Worm (Caenorhabditis elegans) whole organism, L4 larva: Measurements from ENCODE around the gene Y97E10AR.8.
A peak's percentile ranks its signal among the peaks of the same experiment; 100 is the strongest.

Source experiments
- D1046.2 ChIP-seq: fragments of 200-800 bp; sonication (Bioruptor generic); IDR thresholded peaks from 2 replicates; pipeline ENCODE4 v1.3.6; 2022; ENCODE audit warnings: missing genetic modification characterization, missing compliant biosample characterization
- F10B5.3 ChIP-seq: sonication (generic microtip); optimal IDR thresholded peaks from 2 replicates; lab custom pipeline; 2016; ENCODE audit warnings: mild to moderate bottlenecking, missing genetic modification characterization, missing compliant biosample characterization
- F26F4.8 ChIP-seq: fragments of 200-800 bp; sonication (Bioruptor generic); conservative IDR thresholded peaks from 2 replicates; pipeline ENCODE4 v1.3.6; 2022; ENCODE audit warnings: missing genetic modification characterization, missing compliant biosample characterization
- F44E2.7 ChIP-seq: fragments of 200-800 bp; sonication (Bioruptor generic); IDR thresholded peaks from 2 replicates; pipeline ENCODE4 v2.1.2; 2022; ENCODE audit warnings: missing genetic modification characterization, missing compliant biosample characterization
- Y5F2A.4 ChIP-seq: fragments of 200-800 bp; sonication (Bioruptor generic); optimal IDR thresholded peaks from 2 replicates; lab custom pipeline; 2018; ENCODE audit warnings: mild to moderate bottlenecking, missing genetic modification characterization, missing compliant biosample characterization
- ZK546.5 ChIP-seq, 2 experiments: sonication (generic microtip); optimal IDR thresholded peaks; 2 replicates each; lab custom pipeline; 2017; ENCODE audit warnings: missing biosample characterization in 2 of 2, missing genetic modification characterization in 2 of 2
- aha-1 ChIP-seq: fragments of 150-350 bp; peaks from one replicate; lab custom pipeline; 2014; ENCODE audit warnings: missing biosample characterization, missing genetic modification characterization
- ceh-28 ChIP-seq: fragments of 150-350 bp; optimal IDR thresholded peaks from 2 replicates; lab custom pipeline; 2014; ENCODE audit warnings: missing biosample characterization, missing genetic modification reagents, missing genetic modification characterization
- ceh-32 ChIP-seq: sonication (generic microtip); optimal IDR thresholded peaks from 2 replicates; lab custom pipeline; 2016; ENCODE audit warnings: mild to moderate bottlenecking, missing genetic modification characterization, missing compliant biosample characterization; ENCODE audit not compliant: poor library complexity
- ces-1 ChIP-seq: fragments of 150-350 bp; sonication (generic microtip); optimal IDR thresholded peaks from 4 replicates; lab custom pipeline; 2014; ENCODE audit warnings: missing biosample characterization, missing genetic modification reagents, missing genetic modification characterization
- daf-16 ChIP-seq, 3 experiments: sonication (generic microtip); optimal IDR thresholded peaks; 2 replicates each; lab custom pipeline; 2016 to 2017; ENCODE audit warnings: missing genetic modification characterization in 3 of 3, missing genetic modification reagents in 3 of 3, mild to moderate bottlenecking in 2 of 3, missing compliant biosample characterization in 2 of 3, missing biosample characterization in 1 of 3, moderate library complexity in 1 of 3
- daf-19 ChIP-seq: fragments of 200-800 bp; sonication (Bioruptor generic); conservative IDR thresholded peaks from 2 replicates; pipeline ENCODE4 v1.3.6; 2022; ENCODE audit warnings: missing genetic modification characterization, missing compliant biosample characterization
- dmd-6 ChIP-seq: fragments of 200-800 bp; sonication (Bioruptor generic); IDR thresholded peaks from 2 replicates; pipeline ENCODE4 v1.3.6; 2022; ENCODE audit warnings: missing genetic modification reagents, missing genetic modification characterization, missing compliant biosample characterization
- egl-27 ChIP-seq: sonication (generic microtip); optimal IDR thresholded peaks from 3 replicates; lab custom pipeline; 2017; ENCODE audit warnings: missing biosample characterization, missing genetic modification reagents, missing genetic modification characterization
- egl-43 ChIP-seq: fragments of 200-800 bp; sonication (Bioruptor generic); IDR thresholded peaks from 2 replicates; pipeline ENCODE4 v1.3.6; 2022; ENCODE audit warnings: missing genetic modification reagents, missing genetic modification characterization, missing compliant biosample characterization
- fkh-10 ChIP-seq: fragments of 150-350 bp; optimal IDR thresholded peaks from 2 replicates; lab custom pipeline; 2014; ENCODE audit warnings: missing biosample characterization, missing genetic modification reagents, missing genetic modification characterization
- fos-1 ChIP-seq: fragments of 150-350 bp; optimal IDR thresholded peaks from 2 replicates; lab custom pipeline; 2014; ENCODE audit warnings: missing biosample characterization, missing genetic modification characterization
- gei-8 ChIP-seq: fragments of 200-800 bp; sonication (Bioruptor generic); optimal IDR thresholded peaks from 2 replicates; lab custom pipeline; 2018; ENCODE audit warnings: mild to moderate bottlenecking, missing genetic modification characterization, missing compliant biosample characterization
- hif-1 ChIP-seq, 2 experiments: sonication (generic microtip); optimal IDR thresholded peaks; 2 replicates each; lab custom pipeline; 2016 to 2017; ENCODE audit warnings: missing compliant biosample characterization in 2 of 2, missing genetic modification characterization in 2 of 2, missing genetic modification reagents in 2 of 2, missing genotype in 2 of 2, mild to moderate bottlenecking in 1 of 2
- hlh-11 ChIP-seq: fragments of 200-800 bp; sonication (Bioruptor generic); optimal IDR thresholded peaks from 2 replicates; lab custom pipeline; 2018; ENCODE audit warnings: mild to moderate bottlenecking, missing genetic modification characterization, missing compliant biosample characterization
- hmg-1.1 ChIP-seq: fragments of 200-800 bp; sonication (Bioruptor generic); IDR thresholded peaks from 2 replicates; pipeline ENCODE4 v1.3.6; 2022; ENCODE audit warnings: missing genetic modification reagents, missing genetic modification characterization, missing compliant biosample characterization
- lin-38 ChIP-seq: fragments of 200-800 bp; sonication (Bioruptor generic); IDR thresholded peaks from 2 replicates; pipeline ENCODE4 v1.3.6; 2022; ENCODE audit warnings: missing genetic modification reagents, missing genetic modification characterization, missing compliant biosample characterization
- lsy-2 ChIP-seq, 2 experiments: fragments of 150-350 bp in 1 of 2; sonication (generic microtip) in 1 of 2; optimal IDR thresholded peaks; 2 replicates each; lab custom pipeline; 2014 to 2017; ENCODE audit warnings: missing biosample characterization in 2 of 2, missing genetic modification characterization in 2 of 2
- madf-9 ChIP-seq: fragments of 200-800 bp; sonication (Bioruptor generic); conservative IDR thresholded peaks from 2 replicates; pipeline ENCODE4 v1.3.6; 2022; ENCODE audit warnings: missing genetic modification reagents, missing genetic modification characterization, missing compliant biosample characterization
- mdl-1 ChIP-seq, 2 experiments: fragments of 150-350 bp in 1 of 2; sonication (generic microtip) in 1 of 2; optimal IDR thresholded peaks; 2 replicates each; lab custom pipeline; 2014 to 2017; ENCODE audit warnings: missing biosample characterization in 2 of 2, missing genetic modification characterization in 2 of 2
- mdt-29 ChIP-seq: fragments of 200-800 bp; sonication (Bioruptor generic); IDR thresholded peaks from 2 replicates; pipeline ENCODE4 v1.3.6; 2022; ENCODE audit warnings: missing genetic modification reagents, missing genetic modification characterization, missing compliant biosample characterization
- mep-1 ChIP-seq: fragments of 150-350 bp; sonication (generic microtip); optimal IDR thresholded peaks from 3 replicates; lab custom pipeline; 2014; ENCODE audit warnings: missing biosample characterization, missing genetic modification characterization
- mxl-3 ChIP-seq: fragments of 200-800 bp; sonication (Bioruptor generic); optimal IDR thresholded peaks from 2 replicates; lab custom pipeline; 2018; ENCODE audit warnings: mild to moderate bottlenecking, missing genetic modification characterization, missing compliant biosample characterization
- nhr-10 ChIP-seq: fragments of 150-350 bp; optimal IDR thresholded peaks from 2 replicates; lab custom pipeline; 2014; ENCODE audit warnings: missing biosample characterization, missing genetic modification characterization
- nhr-41 ChIP-seq: fragments of 200-800 bp; sonication (Bioruptor generic); IDR thresholded peaks from 2 replicates; pipeline ENCODE4 v1.3.6; 2022; ENCODE audit warnings: missing genetic modification reagents, missing genetic modification characterization, missing compliant biosample characterization
- nhr-42 ChIP-seq: fragments of 200-800 bp; sonication (Bioruptor generic); IDR thresholded peaks from 2 replicates; pipeline ENCODE4 v1.3.6; 2022; ENCODE audit warnings: missing genetic modification characterization, missing compliant biosample characterization
- nhr-6 ChIP-seq: fragments of 150-350 bp; optimal IDR thresholded peaks from 2 replicates; lab custom pipeline; 2014; ENCODE audit warnings: missing biosample characterization, missing genetic modification characterization
- nhr-77 ChIP-seq: fragments of 150-350 bp; optimal IDR thresholded peaks from 2 replicates; lab custom pipeline; 2014; ENCODE audit warnings: missing biosample characterization, missing genetic modification characterization
- pha-4 ChIP-seq, 2 experiments: fragments of 150-350 bp in 1 of 2; fragments of 200-800 bp in 1 of 2; sonication (Bioruptor generic) in 1 of 2; IDR thresholded peaks in 1 of 2; optimal IDR thresholded peaks in 1 of 2; 2 replicates each; pipeline versions ENCODE4 v1.3.6 to Lab custom; 2014 to 2022; ENCODE audit warnings: missing genetic modification characterization in 2 of 2, missing genetic modification reagents in 2 of 2, missing biosample characterization in 1 of 2, missing compliant biosample characterization in 1 of 2
- php-3 ChIP-seq: fragments of 200-800 bp; sonication (Bioruptor generic); IDR thresholded peaks from 2 replicates; pipeline ENCODE4 v1.3.6; 2022; ENCODE audit warnings: missing genetic modification reagents, missing genetic modification characterization, missing compliant biosample characterization
- sdz-12 ChIP-seq: fragments of 200-800 bp; sonication (Bioruptor generic); optimal IDR thresholded peaks from 2 replicates; lab custom pipeline; 2018; ENCODE audit warnings: mild to moderate bottlenecking, missing genetic modification characterization, missing compliant biosample characterization
- set-16 ChIP-seq: fragments of 200-800 bp; sonication (Bioruptor generic); IDR thresholded peaks from 2 replicates; pipeline ENCODE4 v1.3.6; 2022; ENCODE audit warnings: missing genetic modification reagents, missing genetic modification characterization, missing compliant biosample characterization
- skn-1 ChIP-seq: fragments of 150-350 bp; optimal IDR thresholded peaks from 2 replicates; lab custom pipeline; 2014; ENCODE audit warnings: missing biosample characterization, missing genetic modification characterization
- snpc-1.2 ChIP-seq: fragments of 200-800 bp; sonication (Bioruptor generic); IDR thresholded peaks from 2 replicates; pipeline ENCODE4 v1.3.6; 2022; ENCODE audit warnings: missing genetic modification reagents, missing genetic modification characterization, missing compliant biosample characterization
- snpc-4 ChIP-seq: fragments of 150-350 bp; optimal IDR thresholded peaks from 2 replicates; lab custom pipeline; 2014; ENCODE audit warnings: missing biosample characterization, missing genetic modification characterization
- spr-3 ChIP-seq: fragments of 200-800 bp; sonication (Bioruptor generic); optimal IDR thresholded peaks from 2 replicates; lab custom pipeline; 2018; ENCODE audit warnings: mild to moderate bottlenecking, missing genetic modification characterization, missing compliant biosample characterization
- unc-39 ChIP-seq: sonication (generic microtip); optimal IDR thresholded peaks from 2 replicates; lab custom pipeline; 2017; ENCODE audit warnings: missing biosample characterization, missing genetic modification characterization
- vab-7 ChIP-seq: fragments of 200-800 bp; sonication (Bioruptor generic); IDR thresholded peaks from 2 replicates; pipeline ENCODE4 v1.3.6; 2022; ENCODE audit warnings: missing genetic modification reagents, missing genetic modification characterization, missing compliant biosample characterization
- zag-1 ChIP-seq: fragments of 150-350 bp; optimal IDR thresholded peaks from 2 replicates; lab custom pipeline; 2014; ENCODE audit warnings: missing biosample characterization, missing genetic modification characterization
- zfp-3 ChIP-seq: fragments of 200-800 bp; sonication (Bioruptor generic); conservative IDR thresholded peaks from 2 replicates; pipeline ENCODE4 v1.3.6; 2022; ENCODE audit warnings: missing genetic modification reagents, missing genetic modification characterization, missing compliant biosample characterization
- zip-2 ChIP-seq: fragments of 150-350 bp; optimal IDR thresholded peaks from 2 replicates; lab custom pipeline; 2014; ENCODE audit warnings: missing biosample characterization, missing genetic modification characterization
- ztf-11 ChIP-seq: fragments of 150-350 bp; optimal IDR thresholded peaks from 2 replicates; lab custom pipeline; 2014; ENCODE audit warnings: missing biosample characterization, missing genetic modification characterization

Y97E10AR.8 gene

DNA sequence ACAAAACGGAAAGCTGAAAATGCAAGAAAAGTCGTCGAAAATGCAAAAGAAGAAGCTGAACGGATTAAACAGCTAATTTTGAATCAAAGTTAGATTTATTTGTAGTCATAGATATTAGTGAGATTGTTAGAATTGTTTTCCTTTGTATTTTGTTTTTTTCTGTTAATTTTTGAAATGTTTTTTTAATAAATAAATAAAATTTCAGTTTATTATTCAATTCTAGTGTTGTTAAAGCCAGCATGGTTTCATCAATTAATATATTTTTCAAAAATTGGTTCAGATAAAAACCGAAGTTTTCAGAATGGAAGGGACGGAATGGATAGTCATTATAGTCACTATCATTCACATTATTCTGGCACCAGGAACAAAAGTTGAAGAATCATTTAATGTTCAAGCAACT is 29.7 kb downstream of the Y97E10AR.8 start, which contains the start of gene algn-12:
TSS of gene algn-12 (plus strand) at position 301 of the 400 bp plus-strand sequence.
- TF ChIP-seq ces-1 (GFP tag; lab: Kevin White, UChicago): no peak
- TF ChIP-seq daf-19 (GFP tag; lab: Robert Waterston, UW): no peak
- TF ChIP-seq fkh-10 (GFP tag; lab: Kevin White, UChicago): no peak
- TF ChIP-seq nhr-42: no peak

DNA sequence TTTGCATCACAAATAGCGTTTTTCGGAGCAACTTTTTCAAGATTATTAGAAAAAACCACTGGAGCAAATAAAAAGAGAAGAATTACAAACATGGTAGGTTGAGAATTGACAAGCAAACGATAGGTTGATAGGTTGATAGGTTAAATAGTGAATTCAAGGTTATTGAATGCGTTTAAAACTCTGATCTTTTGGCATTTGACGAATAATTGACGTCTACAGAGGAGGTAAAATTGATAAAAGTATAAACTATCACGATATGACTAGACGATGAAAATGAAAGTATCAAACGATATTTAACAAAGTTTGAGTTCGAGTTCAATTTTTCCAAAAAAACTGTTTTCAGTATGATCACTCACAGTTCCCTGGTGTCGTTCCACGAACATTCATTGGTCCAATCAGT is 30.8 kb downstream of the Y97E10AR.8 start, which contains the start of gene ZC513.14:
TSS of gene ZC513.14 (minus strand) at position 101 of the 400 bp plus-strand sequence.
- TF ChIP-seq madf-9 (GFP tag; lab: Robert Waterston, UW) (no peak), php-3 (GFP tag; lab: Robert Waterston, UW) (no peak), F26F4.8 (GFP tag; lab: Robert Waterston, UW) (no peak), nhr-6 (no peak), egl-43 (no peak), sdz-12 (no peak), lsy-2 (tag; optimal IDR thresholded peaks at IDR 0.05; lab: Kevin White, UChicago) (no peak), snpc-1.2 (no peak), mdl-1 (tag; optimal IDR thresholded peaks at IDR 0.05; lab: Kevin White, UChicago) (no peak), zfp-3 (GFP tag; lab: Robert Waterston, UW) (no peak), Y5F2A.4 (GFP tag; lab: Kevin White, UChicago) (no peak), hif-1 (tag; optimal IDR thresholded peaks at IDR 0.05; lab: Kevin White, UChicago) (no peak)
- TF ChIP-seq, all 104 proteins: peak for 0

DNA sequence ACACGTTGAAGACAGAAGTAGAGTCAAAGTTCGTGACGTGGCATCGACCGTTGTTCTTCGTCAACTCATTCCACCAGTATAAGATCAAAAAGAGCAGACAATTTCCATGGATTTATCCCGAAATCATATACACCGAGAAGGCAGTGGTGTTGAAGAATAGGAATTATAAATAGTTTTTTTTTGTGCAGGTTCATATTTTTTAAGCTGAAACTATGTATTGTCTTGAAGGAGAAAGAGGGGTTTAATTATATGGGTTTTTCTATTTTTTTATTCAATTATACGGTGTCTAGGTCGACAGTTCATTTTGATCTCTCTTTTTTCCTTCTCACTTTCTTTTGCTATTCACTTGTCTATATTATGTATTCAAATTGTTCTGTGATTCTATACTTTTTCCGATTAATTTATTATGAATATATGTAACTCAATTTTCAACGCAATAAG is 34.0 kb downstream of the Y97E10AR.8 start:
- no peak for TF ChIP-seq gei-8 (GFP tag; lab: Kevin White, UChicago)
- TF ChIP-seq daf-16 (GFP tag; optimal IDR thresholded peaks at IDR 0.05; lab: Kevin White, UChicago): no peak
- TF ChIP-seq daf-16 (tag; optimal IDR thresholded peaks at IDR 0.05; lab: Kevin White, UChicago): no peak
- TF ChIP-seq nhr-10 (tag; lab: Kevin White, UChicago): no peak
- TF ChIP-seq zip-2: no peak
- TF ChIP-seq ztf-11 (tag; lab: Kevin White, UChicago): no peak
- no peak for TF ChIP-seq mdt-29 (GFP tag; lab: Robert Waterston, UW)
- no peak for TF ChIP-seq set-16 (GFP tag; lab: Robert Waterston, UW)
- TF ChIP-seq mxl-3: no peak
- no peak for TF ChIP-seq snpc-4
- TF ChIP-seq dmd-6 (GFP tag; lab: Robert Waterston, UW): no peak
- TF ChIP-seq egl-27 (tag; lab: Kevin White, UChicago): no peak
- TF ChIP-seq F44E2.7 (GFP tag; lab: Robert Waterston, UW): no peak
- TF ChIP-seq nhr-41 (GFP tag; lab: Robert Waterston, UW): no peak
- no peak for TF ChIP-seq fos-1 (tag; lab: Kevin White, UChicago)
- no peak for TF ChIP-seq unc-39 (tag; lab: Kevin White, UChicago)
- TF ChIP-seq ceh-32: no peak
- TF ChIP-seq vab-7 (GFP tag; lab: Robert Waterston, UW): no peak
- TF ChIP-seq spr-3 (GFP tag; lab: Kevin White, UChicago): no peak
- no peak for TF ChIP-seq ZK546.5 (tag; optimal IDR thresholded peaks at IDR 0.05; lab: Kevin White, UChicago)
- no peak for TF ChIP-seq skn-1 (tag; lab: Kevin White, UChicago)
- TF ChIP-seq D1046.2 (GFP tag; lab: Robert Waterston, UW): no peak
- no peak for TF ChIP-seq ces-1 (GFP tag; lab: Kevin White, UChicago)
- TF ChIP-seq zag-1: no peak
- no peak for TF ChIP-seq snpc-1.2
- no peak for TF ChIP-seq hmg-1.1 (GFP tag; lab: Robert Waterston, UW)
- TF ChIP-seq F10B5.3 (tag; lab: Kevin White, UChicago): no peak
- no peak; the same call in 1 of the 2 replicates for TF ChIP-seq lin-38 (GFP tag; lab: Robert Waterston, UW)
- peak; percentile 79 for TF ChIP-seq mep-1 (tag; lab: Kevin White, UChicago)
- 0 out of 2 replicates have a peak, but pooled peaks have one; percentile 9 for TF ChIP-seq pha-4 (GFP tag; IDR thresholded peaks at IDR 0.05; lab: Robert Waterston, UW)
- no peak for TF ChIP-seq pha-4 (tag; optimal IDR thresholded peaks at IDR 0.05; lab: Kevin White, UChicago)
- TF ChIP-seq aha-1: peak; percentile 52
- no peak for TF ChIP-seq ceh-28
- TF ChIP-seq hlh-11 (tag; lab: Kevin White, UChicago): peak; percentile 15
- TF ChIP-seq sdz-12: no peak
- no peak for TF ChIP-seq nhr-77
